Fruit fly (Drosophila melanogaster) whole organism, wandering third instar larva: ENCODE results near the gene CG9312.

Source experiments
- Abd-B ChIP-seq: fragments of >200 bp; optimal IDR thresholded peaks from 2 replicates; lab custom pipeline; 2017; ENCODE audit warnings: missing biosample characterization, missing genetic modification characterization
- CG32264 ChIP-seq: fragments of 200-800 bp; sonication (Bioruptor generic); optimal IDR thresholded peaks from 2 replicates; lab custom pipeline; 2016; ENCODE audit warnings: missing biosample characterization, missing genetic modification characterization
- CG9705 ChIP-seq: fragments of 200-800 bp; sonication (Bioruptor generic); optimal IDR thresholded peaks from 2 replicates; lab custom pipeline; 2018; ENCODE audit warnings: missing biosample characterization, mild to moderate bottlenecking, missing genetic modification characterization
- CrebA ChIP-seq: fragments of 200-800 bp; sonication (Bioruptor generic); optimal IDR thresholded peaks from 2 replicates; lab custom pipeline; 2016; ENCODE audit warnings: missing biosample characterization, mild to moderate bottlenecking, missing genetic modification characterization, borderline replicate concordance
- Dfd ChIP-seq: fragments of >200 bp; optimal IDR thresholded peaks from 2 replicates; lab custom pipeline; 2017; ENCODE audit warnings: missing biosample characterization, missing genetic modification characterization
- Dif ChIP-seq: fragments of 200-275, 200-300 bp; sonication (Bioruptor generic); optimal IDR thresholded peaks from 2 replicates; lab custom pipeline; 2018; ENCODE audit warnings: missing biosample characterization, missing genetic modification characterization; ENCODE audit not compliant: partially characterized antibody
- GATAd ChIP-seq: sonication (Bioruptor generic); optimal IDR thresholded peaks from 2 replicates; lab custom pipeline; 2016; ENCODE audit warnings: missing biosample characterization, missing genetic modification characterization
- HLH106 ChIP-seq: fragments of 200-800 bp; optimal IDR thresholded peaks from 3 replicates; lab custom pipeline; 2019; ENCODE audit warnings: missing biosample characterization, mild to moderate bottlenecking, missing genetic modification characterization, moderate library complexity
- Hnf4 ChIP-seq: fragments of 200-800 bp; sonication (Bioruptor generic); optimal IDR thresholded peaks from 2 replicates; lab custom pipeline; 2016; ENCODE audit warnings: missing biosample characterization, mild to moderate bottlenecking, missing genetic modification characterization
- Hr78 ChIP-seq: fragments of >200 bp; optimal IDR thresholded peaks from 2 replicates; lab custom pipeline; 2017; ENCODE audit warnings: missing biosample characterization, missing genetic modification characterization
- Hr83 ChIP-seq: fragments of 200-300 bp; sonication (Bioruptor generic); optimal IDR thresholded peaks from 2 replicates; lab custom pipeline; 2016; ENCODE audit warnings: missing biosample characterization, mild to moderate bottlenecking, missing genetic modification characterization, moderate library complexity; ENCODE audit not compliant: poor library complexity, severe bottlenecking
- Jra ChIP-seq: sonication (Bioruptor generic); optimal IDR thresholded peaks from 2 replicates; lab custom pipeline; 2016; ENCODE audit warnings: missing biosample characterization, missing genetic modification characterization
- Mio ChIP-seq: sonication (Bioruptor generic); optimal IDR thresholded peaks from 2 replicates; lab custom pipeline; 2016; ENCODE audit warnings: missing biosample characterization, missing genetic modification characterization
- OdsH ChIP-seq: fragments of 200-800 bp; sonication (Bioruptor generic); optimal IDR thresholded peaks from 2 replicates; lab custom pipeline; 2016; ENCODE audit warnings: missing biosample characterization, mild to moderate bottlenecking, missing genetic modification characterization
- Rel ChIP-seq, 2 experiments: fragments of 200-800 bp; sonication (Bioruptor generic) in 1 of 2; optimal IDR thresholded peaks; 2 replicates in 1 of 2; 3 replicates in 1 of 2; lab custom pipeline; 2016 to 2019; ENCODE audit warnings: mild to moderate bottlenecking in 2 of 2, missing biosample characterization in 2 of 2, missing genetic modification characterization in 2 of 2, moderate library complexity in 1 of 2
- br ChIP-seq: fragments of 200-800 bp; sonication (Bioruptor generic); optimal IDR thresholded peaks from 2 replicates; lab custom pipeline; 2016; ENCODE audit warnings: missing biosample characterization, missing genetic modification characterization
- brk ChIP-seq: fragments of 200-800 bp; sonication (Bioruptor generic); optimal IDR thresholded peaks from 2 replicates; lab custom pipeline; 2016; ENCODE audit warnings: missing biosample characterization, mild to moderate bottlenecking, missing genetic modification characterization
- dl ChIP-seq, 2 experiments: fragments of 175-275, 200-275 bp in 1 of 2; fragments of 200-275 bp in 1 of 2; sonication (Bioruptor generic); optimal IDR thresholded peaks; lab custom pipeline; 2018; ENCODE audit warnings: mild to moderate bottlenecking in 2 of 2, missing biosample characterization in 2 of 2, missing genetic modification characterization in 2 of 2, moderate library complexity in 2 of 2; ENCODE audit not compliant: partially characterized antibody in 2 of 2, insufficient read depth in 1 of 2
- dmrt93B ChIP-seq: fragments of 200-800 bp; sonication (Bioruptor generic); optimal IDR thresholded peaks from 2 replicates; lab custom pipeline; 2018; ENCODE audit warnings: missing biosample characterization, mild to moderate bottlenecking, missing genetic modification characterization
- dsf ChIP-seq: sonication (Bioruptor generic); optimal IDR thresholded peaks from 2 replicates; lab custom pipeline; 2016; ENCODE audit warnings: missing biosample characterization, missing genetic modification characterization, borderline replicate concordance
- ey ChIP-seq: fragments of 200-800 bp; sonication (Bioruptor generic); optimal IDR thresholded peaks from 2 replicates; lab custom pipeline; 2016; ENCODE audit warnings: missing biosample characterization, missing genetic modification characterization
- foxo ChIP-seq, 2 experiments: fragments of 200-800 bp; sonication (Bioruptor generic); optimal IDR thresholded peaks; 2 replicates in 1 of 2; 3 replicates in 1 of 2; lab custom pipeline; 2016 to 2017; ENCODE audit warnings: missing biosample characterization in 2 of 2, missing genetic modification characterization in 2 of 2
- fru ChIP-seq: fragments of 200-800 bp; sonication (Bioruptor generic); optimal IDR thresholded peaks from 3 replicates; lab custom pipeline; 2016; ENCODE audit warnings: missing biosample characterization, mild to moderate bottlenecking, missing genetic modification characterization
- h ChIP-seq: fragments of 200-800 bp; sonication (Bioruptor generic); optimal IDR thresholded peaks from 3 replicates; lab custom pipeline; 2016; ENCODE audit warnings: missing biosample characterization, mild to moderate bottlenecking, missing genetic modification characterization
- pan ChIP-seq: fragments of >200 bp; optimal IDR thresholded peaks from 2 replicates; lab custom pipeline; 2017
- psq ChIP-seq: fragments of 200-800 bp; sonication (Bioruptor generic); optimal IDR thresholded peaks from 3 replicates; lab custom pipeline; 2017; ENCODE audit warnings: missing biosample characterization, mild to moderate bottlenecking, missing genetic modification characterization, moderate library complexity
- rgr ChIP-seq: fragments of 200-800 bp; sonication (Bioruptor generic); optimal IDR thresholded peaks from 3 replicates; lab custom pipeline; 2016; ENCODE audit warnings: missing biosample characterization, mild to moderate bottlenecking, missing genetic modification characterization
- sage ChIP-seq: fragments of 200-800 bp; sonication (Bioruptor generic); optimal IDR thresholded peaks from 2 replicates; lab custom pipeline; 2016; ENCODE audit warnings: missing biosample characterization, mild to moderate bottlenecking, missing genetic modification characterization
- tai ChIP-seq: sonication (Bioruptor generic); optimal IDR thresholded peaks from 2 replicates; lab custom pipeline; 2016; ENCODE audit warnings: missing biosample characterization, missing genetic modification characterization
- usp ChIP-seq: fragments of >200 bp; optimal IDR thresholded peaks from 2 replicates; lab custom pipeline; 2017; ENCODE audit warnings: missing biosample characterization, missing genetic modification characterization
- woc ChIP-seq: sonication (Bioruptor generic); optimal IDR thresholded peaks from 2 replicates; lab custom pipeline; 2016; ENCODE audit warnings: missing biosample characterization, mild to moderate bottlenecking, missing genetic modification characterization

CG9312 gene

DNA sequence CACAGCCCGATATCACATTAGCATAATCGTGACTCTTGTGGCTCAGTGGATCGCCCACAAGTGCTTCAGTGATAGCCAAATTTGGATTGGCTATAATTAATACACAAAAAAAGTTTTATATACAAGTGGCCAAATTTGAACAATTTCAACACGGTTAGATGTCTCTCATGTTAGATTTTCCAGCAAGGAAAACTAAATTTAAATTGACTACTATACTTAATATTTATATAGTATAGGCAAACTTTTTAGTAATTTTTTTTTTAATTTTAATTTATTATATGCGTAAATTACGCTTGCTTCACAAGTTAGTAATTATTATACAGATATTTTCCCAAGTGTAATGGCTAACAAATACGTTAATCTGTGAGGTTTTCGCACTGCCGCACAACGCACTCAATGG is 555 bp upstream of the CG9312 start:
- TF ChIP-seq GATAd (no peak), CG32264 (GFP tag; lab: Kevin White, UChicago) (no peak), Hr83 (GFP tag; lab: Kevin White, UChicago) (no peak), br (GFP tag; lab: Kevin White, UChicago) (no peak), dl (GFP tag; optimal IDR thresholded peaks at IDR 0.05; lab: Kevin White, UChicago; ENCODE audit: insufficient read depth in 1 of 2, partially characterized antibody in 2 of 2) (no peak), psq (GFP tag; lab: Kevin White, UChicago) (no peak), h (GFP tag; lab: Kevin White, UChicago) (no peak), pan (lab: Kevin White, UChicago) (no peak), Rel (GFP tag; optimal IDR thresholded peaks at IDR 0.05; lab: Kevin White, UChicago) (no peak), Rel (tag; optimal IDR thresholded peaks at IDR 0.05; lab: Kevin White, UChicago) (no peak), Dif (GFP tag; lab: Kevin White, UChicago) (no peak), ey (GFP tag; lab: Kevin White, UChicago) (no peak), dsf (GFP tag; lab: Kevin White, UChicago) (no peak), fru (GFP tag; lab: Kevin White, UChicago) (no peak), dmrt93B (GFP tag; lab: Kevin White, UChicago) (no peak)

DNA sequence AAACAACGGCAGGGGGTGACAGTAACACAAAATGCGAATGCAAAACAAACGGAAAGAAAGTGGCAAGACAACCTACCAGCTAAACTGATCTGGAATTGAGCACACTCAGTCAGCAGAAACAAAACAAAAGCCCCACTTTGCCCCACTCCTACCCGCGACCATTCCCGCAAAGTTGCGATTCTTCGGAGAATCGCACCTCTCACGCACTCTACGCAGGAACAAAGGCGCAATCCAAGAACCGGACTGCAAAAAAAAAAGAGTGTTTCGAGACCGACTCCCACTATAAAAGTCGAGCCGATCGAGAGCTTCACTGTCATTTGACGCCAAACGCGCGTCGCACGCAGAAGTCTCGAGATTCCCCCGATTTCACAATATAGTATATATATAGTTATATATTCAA is 1.7 kb downstream of the CG9312 start, which contains the start of gene Cht5:
Cht5 (plus strand) TSS at position 311 of the 400 bp plus-strand sequence.
- TF ChIP-seq Abd-B (GFP tag; lab: Kevin White, UChicago) (no peak), fru (GFP tag; lab: Kevin White, UChicago) (peak; percentile 11)

DNA sequence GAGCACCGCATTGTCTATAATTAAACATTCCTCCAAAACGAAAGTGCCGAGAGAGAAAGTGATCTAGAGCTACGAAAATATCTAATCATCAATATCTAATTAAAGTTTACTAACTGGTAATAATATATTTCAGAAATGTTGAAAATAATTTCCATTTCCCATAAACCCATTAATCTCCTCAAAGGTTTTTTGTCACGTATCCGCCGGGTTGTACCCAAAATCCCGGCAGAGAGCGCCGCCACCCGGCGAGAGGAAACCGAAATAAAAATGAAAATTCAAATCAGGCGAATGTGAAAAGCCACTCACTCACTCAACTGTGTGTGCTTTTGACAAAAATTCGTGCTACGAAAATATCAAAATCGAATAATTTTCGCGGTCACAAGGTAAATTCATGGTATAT is 5.6 kb downstream of the CG9312 start, which contains the start of gene CG9297:
CG9297 (plus strand) TSS at position 301 of the 400 bp plus-strand sequence.
- TF ChIP-seq woc (GFP tag; lab: Kevin White, UChicago) (no peak), Mio (GFP tag; lab: Kevin White, UChicago) (no peak), brk (GFP tag; lab: Kevin White, UChicago) (no peak), Jra (GFP tag; lab: Kevin White, UChicago) (no peak)

DNA sequence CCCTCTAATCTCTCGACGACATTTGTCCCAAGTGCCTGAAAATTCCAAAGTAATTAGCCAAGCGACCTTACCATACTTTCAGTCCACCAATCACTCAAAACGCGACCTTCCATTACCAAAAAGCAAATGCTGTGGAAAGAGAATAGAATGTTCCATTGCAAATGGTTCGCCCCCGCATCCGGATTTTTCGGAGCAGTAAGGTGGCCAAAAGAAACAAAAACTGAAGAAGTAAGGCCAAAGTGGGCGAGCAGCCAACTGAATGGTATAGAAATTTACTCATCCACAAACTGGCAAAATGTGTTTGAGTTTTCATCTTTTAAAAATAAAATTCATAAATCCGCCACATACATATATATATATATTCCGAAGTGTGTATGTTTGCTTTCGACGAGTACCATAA is 7.8 kb downstream of the CG9312 start:
- TF ChIP-seq CrebA (GFP tag; lab: Kevin White, UChicago) (no peak), fru (GFP tag; lab: Kevin White, UChicago) (no peak), OdsH (GFP tag; lab: Kevin White, UChicago) (no peak), tai (GFP tag; lab: Kevin White, UChicago) (no peak), h (GFP tag; lab: Kevin White, UChicago) (no peak), usp (no peak), dl (GFP tag; optimal IDR thresholded peaks at IDR 0.05; lab: Kevin White, UChicago; ENCODE audit: insufficient read depth in 1 of 2, partially characterized antibody in 2 of 2) (no peak), Hr83 (GFP tag; lab: Kevin White, UChicago) (no peak), HLH106 (no peak), Hr78 (GFP tag; lab: Kevin White, UChicago) (no peak), rgr (GFP tag; lab: Kevin White, UChicago) (no peak)

DNA sequence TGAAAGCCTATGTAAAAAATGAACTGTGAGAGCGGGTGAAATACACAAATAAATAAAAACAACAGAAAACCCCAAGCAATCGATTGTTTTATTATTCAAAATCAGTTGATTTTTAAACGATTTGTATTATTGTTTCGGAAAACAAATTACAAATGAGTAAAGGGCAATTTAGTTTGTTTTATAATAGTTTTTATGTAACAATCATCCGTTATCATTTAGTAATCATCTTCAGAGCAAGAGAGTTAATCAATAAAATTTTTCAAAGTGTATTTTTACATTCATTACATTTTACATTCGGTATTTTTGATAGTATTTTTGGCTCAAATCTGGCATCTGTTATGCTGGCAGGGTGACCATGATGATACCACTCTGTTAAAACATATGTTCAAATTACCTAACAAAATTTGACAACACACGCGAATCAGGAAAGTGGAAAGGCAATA is 13.7 kb downstream of the CG9312 start, which contains the start of the genes CG42375 and CG9288:
CG42375 (plus strand) TSS at position 384 of the 443 bp plus-strand sequence.
CG9288 (plus strand) TSS at position 384 of the 443 bp plus-strand sequence.
- TF ChIP-seq Rel (GFP tag; optimal IDR thresholded peaks at IDR 0.05; lab: Kevin White, UChicago) (no peak), Rel (tag; optimal IDR thresholded peaks at IDR 0.05; lab: Kevin White, UChicago) (no peak), usp (no peak), ey (GFP tag; lab: Kevin White, UChicago) (no peak), CG9705 (GFP tag; lab: Kevin White, UChicago) (no peak), foxo (GFP tag; optimal IDR thresholded peaks at IDR 0.05; lab: Kevin White, UChicago) (peak in 1 of 2 experiments; percentile 67), Hnf4 (GFP tag; lab: Kevin White, UChicago) (peak; percentile 54), woc (GFP tag; lab: Kevin White, UChicago) (peak; percentile 49), rgr (GFP tag; lab: Kevin White, UChicago) (peak; percentile 31), CG32264 (GFP tag; lab: Kevin White, UChicago) (no peak), fru (GFP tag; lab: Kevin White, UChicago) (peak; percentile 58), GATAd (no peak), sage (GFP tag; lab: Kevin White, UChicago) (peak; percentile 25), br (GFP tag; lab: Kevin White, UChicago) (no peak), HLH106 (peak; percentile 13), Dfd (GFP tag; lab: Kevin White, UChicago) (no peak), psq (GFP tag; lab: Kevin White, UChicago) (peak; percentile 11)
